Fruit fly (Drosophila melanogaster) whole organism, embryonic: ENCODE data around the gene fzy.
A peak's percentile ranks its signal among the peaks of the same experiment; 100 is the strongest.

Experiments used
- Abd-B ChIP-seq: fragments of 200-800 bp; sonication (Bioruptor generic); optimal IDR thresholded peaks from 2 replicates; lab custom pipeline; 2018; ENCODE audit warnings: missing biosample characterization, mild to moderate bottlenecking, missing genetic modification characterization, moderate library complexity
- Bteb2 ChIP-seq: fragments of 200-800 bp; sonication (Bioruptor generic); optimal IDR thresholded peaks from 2 replicates; lab custom pipeline; 2016; ENCODE audit warnings: missing biosample characterization, missing genetic modification characterization
- CG10543 ChIP-seq: fragments of 200-800 bp; sonication (Bioruptor generic); optimal IDR thresholded peaks from 3 replicates; lab custom pipeline; 2017; ENCODE audit warnings: missing biosample characterization, mild to moderate bottlenecking, missing genetic modification characterization, moderate library complexity
- CG10565 ChIP-seq: fragments of 200-800 bp; sonication (Bioruptor generic); optimal IDR thresholded peaks from 3 replicates; lab custom pipeline; 2016; ENCODE audit warnings: missing biosample characterization, mild to moderate bottlenecking, missing genetic modification characterization
- CG11560 ChIP-seq: fragments of 200-800 bp; sonication (Bioruptor generic); IDR thresholded peaks from 3 replicates; pipeline ENCODE4 v1.3.6; 2022; ENCODE audit warnings: missing biosample characterization, missing genetic modification characterization
- CG11695 ChIP-seq: fragments of 200-800 bp; sonication (Bioruptor generic); IDR thresholded peaks from 3 replicates; pipeline ENCODE4 v1.3.6; 2022; ENCODE audit warnings: missing biosample characterization, missing genetic modification characterization
- CG11696 ChIP-seq: fragments of 200-800 bp; sonication (Bioruptor generic); IDR thresholded peaks from 2 replicates; pipeline ENCODE4 v1.3.6; 2022; ENCODE audit warnings: missing biosample characterization, missing genetic modification characterization
- CG12744 ChIP-seq: fragments of 200-800 bp; sonication (Bioruptor generic); optimal IDR thresholded peaks from 2 replicates; lab custom pipeline; 2016; ENCODE audit warnings: missing biosample characterization, missing genetic modification characterization
- CG14441 ChIP-seq: fragments of 200-800 bp; sonication (Bioruptor generic); IDR thresholded peaks from 2 replicates; pipeline ENCODE4 v1.3.6; 2022; ENCODE audit warnings: missing biosample characterization, missing genetic modification characterization
- CG15269 ChIP-seq: fragments of 200-800 bp; sonication (Bioruptor generic); optimal IDR thresholded peaks from 2 replicates; lab custom pipeline; 2018; ENCODE audit warnings: missing biosample characterization, mild to moderate bottlenecking, missing genetic modification characterization, moderate library complexity
- CG17385 ChIP-seq: fragments of 200-800 bp; sonication (Bioruptor generic); optimal IDR thresholded peaks from 3 replicates; lab custom pipeline; 2018; ENCODE audit warnings: missing biosample characterization, mild to moderate bottlenecking, missing genetic modification characterization
- CG1792 ChIP-seq: fragments of 200-800 bp; sonication (Bioruptor generic); optimal IDR thresholded peaks from 2 replicates; lab custom pipeline; 2016; ENCODE audit warnings: missing biosample characterization, missing genetic modification characterization
- CG31441 ChIP-seq: fragments of 200-800 bp; sonication (Bioruptor generic); IDR thresholded peaks from 2 replicates; pipeline ENCODE4 v1.3.6; 2022; ENCODE audit warnings: missing biosample characterization, missing genetic modification characterization
- CG3281 ChIP-seq: fragments of 200-800 bp; sonication (Bioruptor generic); optimal IDR thresholded peaks from 3 replicates; lab custom pipeline; 2017; ENCODE audit warnings: missing biosample characterization, mild to moderate bottlenecking, missing genetic modification characterization
- CG3995 ChIP-seq: fragments of 200-800 bp; sonication (Bioruptor generic); optimal IDR thresholded peaks from 3 replicates; lab custom pipeline; 2016; ENCODE audit warnings: missing biosample characterization, missing genetic modification characterization
- CG4820 ChIP-seq: fragments of 200-800 bp; sonication (Bioruptor generic); optimal IDR thresholded peaks from 3 replicates; lab custom pipeline; 2016; ENCODE audit warnings: missing biosample characterization, missing genetic modification characterization
- CG7271 ChIP-seq: fragments of 200-800 bp; sonication (Bioruptor generic); optimal IDR thresholded peaks from 2 replicates; lab custom pipeline; 2018; ENCODE audit warnings: missing biosample characterization, mild to moderate bottlenecking, missing genetic modification characterization, moderate library complexity
- CG7357 ChIP-seq: fragments of 200-800 bp; sonication (Bioruptor generic); IDR thresholded peaks from 3 replicates; pipeline ENCODE4 v1.3.6; 2022; ENCODE audit warnings: missing biosample characterization, missing genetic modification characterization
- CG9797 ChIP-seq: fragments of 200-800 bp; sonication (Bioruptor generic); optimal IDR thresholded peaks from 3 replicates; lab custom pipeline; 2018; ENCODE audit warnings: missing biosample characterization, mild to moderate bottlenecking, missing genetic modification characterization
- CG9817 ChIP-seq: fragments of 200-800 bp; sonication (Bioruptor generic); optimal IDR thresholded peaks from 2 replicates; lab custom pipeline; 2018; ENCODE audit warnings: missing biosample characterization, mild to moderate bottlenecking, missing genetic modification characterization, moderate library complexity
- Chrac-16 ChIP-seq: fragments of 200-800 bp; sonication (Bioruptor generic); optimal IDR thresholded peaks from 3 replicates; lab custom pipeline; 2016; ENCODE audit warnings: missing biosample characterization, missing genetic modification characterization
- Deaf1 ChIP-seq: fragments of 200-800 bp; optimal IDR thresholded peaks from 3 replicates; lab custom pipeline; 2019; ENCODE audit warnings: missing biosample characterization, mild to moderate bottlenecking, missing genetic modification characterization, moderate library complexity
- Fer1 ChIP-seq: fragments of 200-800 bp; sonication (Bioruptor generic); optimal IDR thresholded peaks from 2 replicates; lab custom pipeline; 2017; ENCODE audit warnings: missing biosample characterization, mild to moderate bottlenecking, missing genetic modification characterization
- Fer3 ChIP-seq: fragments of 200-800 bp; sonication (Bioruptor generic); optimal IDR thresholded peaks from 2 replicates; lab custom pipeline; 2018; ENCODE audit warnings: missing biosample characterization, mild to moderate bottlenecking, missing genetic modification characterization, moderate library complexity
- HLH3B ChIP-seq: fragments of 200-800 bp; sonication (Bioruptor generic); IDR thresholded peaks from 2 replicates; pipeline ENCODE4 v1.3.6; 2022; ENCODE audit warnings: missing biosample characterization, missing genetic modification characterization
- Jarid2 ChIP-seq: fragments of 200-800 bp; sonication (Bioruptor generic); optimal IDR thresholded peaks from 3 replicates; lab custom pipeline; 2017; ENCODE audit warnings: mild to moderate bottlenecking, missing biosample characterization, missing genetic modification reagents, missing genetic modification characterization
- Nf-YC ChIP-seq: fragments of 200-800 bp; optimal IDR thresholded peaks from 3 replicates; lab custom pipeline; 2019; ENCODE audit warnings: missing biosample characterization, mild to moderate bottlenecking, missing genetic modification characterization, moderate library complexity
- Ravus ChIP-seq: fragments of 200-800 bp; sonication (Bioruptor generic); IDR thresholded peaks from 2 replicates; pipeline ENCODE4 v1.3.6; 2022; ENCODE audit warnings: missing biosample characterization, missing genetic modification characterization
- Sox102F ChIP-seq: fragments of 200-800 bp; sonication (Bioruptor generic); optimal IDR thresholded peaks from 2 replicates; lab custom pipeline; 2018; ENCODE audit warnings: missing biosample characterization, mild to moderate bottlenecking, missing genetic modification characterization, moderate library complexity
- az2 ChIP-seq: fragments of 200-800 bp; sonication (Bioruptor generic); optimal IDR thresholded peaks from 3 replicates; lab custom pipeline; 2016; ENCODE audit warnings: missing biosample characterization, missing genetic modification characterization
- bowl ChIP-seq: fragments of 200-800 bp; sonication (Bioruptor generic); IDR thresholded peaks from 2 replicates; pipeline ENCODE4 v1.3.6; 2022; ENCODE audit warnings: missing biosample characterization, missing genetic modification characterization
- dan ChIP-seq: fragments of 200-800 bp; sonication (Bioruptor generic); IDR thresholded peaks from 2 replicates; pipeline ENCODE4 v1.3.6; 2022; ENCODE audit warnings: missing biosample characterization, missing genetic modification characterization
- dysf ChIP-seq: fragments of 200-800 bp; sonication (Bioruptor generic); IDR thresholded peaks from 3 replicates; pipeline ENCODE4 v1.3.6; 2022; ENCODE audit warnings: missing biosample characterization, missing genetic modification characterization
- grn ChIP-seq: fragments of 200-800 bp; sonication (Bioruptor generic); optimal IDR thresholded peaks from 3 replicates; lab custom pipeline; 2017; ENCODE audit warnings: missing biosample characterization, missing genetic modification characterization
- her ChIP-seq: fragments of 200-800 bp; sonication (Bioruptor generic); optimal IDR thresholded peaks from 2 replicates; lab custom pipeline; 2016; ENCODE audit warnings: missing biosample characterization, missing genetic modification characterization
- hkb ChIP-seq, 2 experiments: fragments of 200-800 bp in 1 of 2; fragments of >200 bp in 1 of 2; sonication (Bioruptor generic) in 1 of 2; IDR thresholded peaks in 1 of 2; optimal IDR thresholded peaks in 1 of 2; 2 replicates each; pipeline versions ENCODE4 v1.3.6 to Lab custom; 2017 to 2022; ENCODE audit warnings: missing biosample characterization in 1 of 2, missing genetic modification characterization in 1 of 2
- inv ChIP-seq: fragments of 200-800 bp; sonication (Bioruptor generic); IDR thresholded peaks from 2 replicates; pipeline ENCODE4 v1.3.6; 2022; ENCODE audit warnings: missing biosample characterization, missing genetic modification characterization; ENCODE audit not compliant: partially characterized antibody
- mirr ChIP-seq: fragments of 200-800 bp; sonication (Bioruptor generic); optimal IDR thresholded peaks from 3 replicates; lab custom pipeline; 2018; ENCODE audit warnings: missing biosample characterization, mild to moderate bottlenecking, missing genetic modification characterization
- mld ChIP-seq: fragments of 200-800 bp; sonication (Bioruptor generic); IDR thresholded peaks from 3 replicates; pipeline ENCODE4 v1.3.6; 2022; ENCODE audit warnings: missing biosample characterization, missing genetic modification characterization; ENCODE audit not compliant: partially characterized antibody
- nau ChIP-seq: fragments of 200-800 bp; sonication (Bioruptor generic); optimal IDR thresholded peaks from 3 replicates; lab custom pipeline; 2017; ENCODE audit warnings: missing biosample characterization, mild to moderate bottlenecking, missing genetic modification characterization, missing genetic modification reagents
- ro ChIP-seq: fragments of 200-800 bp; sonication (Bioruptor generic); IDR thresholded peaks from 2 replicates; pipeline ENCODE4 v1.3.6; 2022; ENCODE audit warnings: missing biosample characterization, missing genetic modification characterization
- run ChIP-seq: fragments of 200-800 bp; sonication (Bioruptor generic); optimal IDR thresholded peaks from 3 replicates; lab custom pipeline; 2018; ENCODE audit warnings: missing biosample characterization, mild to moderate bottlenecking, missing genetic modification characterization
- sc ChIP-seq, 3 experiments: fragments of >200 bp in 2 of 3; fragments of 200-800 bp in 1 of 3; sonication (Bioruptor generic) in 1 of 3; optimal IDR thresholded peaks; 2 replicates in 2 of 3; 3 replicates in 1 of 3; lab custom pipeline; 2017; ENCODE audit warnings: mild to moderate bottlenecking in 1 of 3, missing biosample characterization in 1 of 3, missing genetic modification characterization in 1 of 3, missing genetic modification reagents in 1 of 3
- sd ChIP-seq: fragments of 200-800 bp; sonication (Bioruptor generic); optimal IDR thresholded peaks from 3 replicates; lab custom pipeline; 2018; ENCODE audit warnings: missing biosample characterization, mild to moderate bottlenecking, missing genetic modification characterization, moderate library complexity
- shn ChIP-seq: fragments of 200-800 bp; sonication (Bioruptor generic); optimal IDR thresholded peaks from 3 replicates; lab custom pipeline; 2016; ENCODE audit warnings: missing biosample characterization, missing genetic modification characterization
- slbo ChIP-seq: fragments of 200-800 bp; sonication (Bioruptor generic); IDR thresholded peaks from 2 replicates; pipeline ENCODE4 v1.3.6; 2022; ENCODE audit warnings: missing biosample characterization, missing genetic modification characterization
- slou ChIP-seq: fragments of 200-800 bp; sonication (Bioruptor generic); optimal IDR thresholded peaks from 3 replicates; lab custom pipeline; 2016; ENCODE audit warnings: missing biosample characterization, missing genetic modification characterization
- tap ChIP-seq: fragments of 200-800 bp; optimal IDR thresholded peaks from 3 replicates; lab custom pipeline; 2019; ENCODE audit warnings: missing biosample characterization, mild to moderate bottlenecking, missing genetic modification characterization, moderate library complexity
- tna ChIP-seq: fragments of 200-800 bp; sonication (Bioruptor generic); IDR thresholded peaks from 2 replicates; pipeline ENCODE4 v1.3.6; 2022; ENCODE audit warnings: missing biosample characterization, missing genetic modification characterization; ENCODE audit not compliant: partially characterized antibody
- vvl ChIP-seq: fragments of 200-800 bp; sonication (Bioruptor generic); IDR thresholded peaks from 2 replicates; pipeline ENCODE4 v1.3.6; 2022; ENCODE audit warnings: missing biosample characterization, missing genetic modification characterization

The fzy gene

dm6 chr2L:16275809-16276178 is 35.0 kb upstream of the fzy start (continued):
- TF ChIP-seq tna (GFP tag; lab: Robert Waterston, UW) (no peak), Jarid2 (GFP tag; lab: Kevin White, UChicago) (no peak), sc (optimal IDR thresholded peaks at IDR 0.05; lab: Kevin White, UChicago) (no peak), sc (GFP tag; optimal IDR thresholded peaks at IDR 0.05; lab: Kevin White, UChicago) (no peak), CG11560 (tag; lab: Robert Waterston, UW) (no peak), nau (peak; percentile 20), CG31441 (GFP tag; lab: Robert Waterston, UW) (peak; percentile 61), CG7271 (tag; lab: Kevin White, UChicago) (no peak), her (GFP tag; lab: Kevin White, UChicago) (no peak), slou (GFP tag; lab: Kevin White, UChicago) (no peak), CG12744 (GFP tag; lab: Kevin White, UChicago) (no peak), vvl (GFP tag; lab: Robert Waterston, UW) (0 out of 2 replicates have a peak, but pooled peaks have one; percentile 46), bowl (GFP tag; lab: Robert Waterston, UW) (no peak), Deaf1 (tag; lab: Kevin White, UChicago) (no peak), CG17385 (GFP tag; lab: Kevin White, UChicago) (peak; percentile 43), CG15269 (tag; lab: Kevin White, UChicago) (peak; percentile 59), CG9817 (peak; percentile 36), mirr (GFP tag; lab: Kevin White, UChicago) (no peak), dysf (GFP tag; lab: Robert Waterston, UW) (peak; percentile 68), CG10565 (GFP tag; lab: Kevin White, UChicago) (no peak), sd (peak; percentile 29), Nf-YC (tag; lab: Kevin White, UChicago) (no peak), CG3995 (GFP tag; lab: Kevin White, UChicago) (no peak), CG4820 (GFP tag; lab: Kevin White, UChicago) (no peak), mld (GFP tag; lab: Robert Waterston, UW) (no peak), CG11695 (0 out of 3 replicates have a peak, but pooled peaks have one; percentile 51), hkb (optimal IDR thresholded peaks at IDR 0.05; lab: Kevin White, UChicago) (no peak), hkb (GFP tag; IDR thresholded peaks at IDR 0.05; lab: Robert Waterston, UW) (peak; percentile 36; the same call in 1 of the 2 replicates), run (tag; lab: Kevin White, UChicago) (no peak), CG14441 (0 out of 2 replicates have a peak, but pooled peaks have one; percentile 27), CG10543 (GFP tag; lab: Kevin White, UChicago) (no peak), Bteb2 (GFP tag; lab: Kevin White, UChicago) (peak; percentile 2), Fer1 (GFP tag; lab: Kevin White, UChicago) (peak; percentile 69), az2 (GFP tag; lab: Kevin White, UChicago) (peak; percentile 16), inv (GFP tag; lab: Robert Waterston, UW) (no peak), Sox102F (peak; percentile 73), Abd-B (GFP tag; lab: Kevin White, UChicago) (no peak), Fer3 (tag; lab: Kevin White, UChicago) (peak; percentile 52), CG11696 (GFP tag; lab: Robert Waterston, UW) (0 out of 2 replicates have a peak, but pooled peaks have one; percentile 30), CG3281 (GFP tag; lab: Kevin White, UChicago) (peak; percentile 76), HLH3B (no peak), CG9797 (GFP tag; lab: Kevin White, UChicago) (no peak), Chrac-16 (GFP tag; lab: Kevin White, UChicago) (no peak), shn (no peak), grn (no peak), tap (tag; lab: Kevin White, UChicago) (no peak), CG7357 (GFP tag; lab: Robert Waterston, UW) (peak; percentile 29; the same call in 1 of the 3 replicates), CG1792 (GFP tag; lab: Kevin White, UChicago) (no peak), dan (no peak), Ravus (GFP tag; lab: Robert Waterston, UW) (no peak), ro (GFP tag; lab: Robert Waterston, UW) (no peak), slbo (GFP tag; lab: Robert Waterston, UW) (peak; percentile 47)
